Worm (Caenorhabditis elegans): ENCODE data around the gene srv-27.

ce11 chrIV:6282143-6282542 is 16.0 kb downstream of the srv-27 start, which contains the start of gene srv-32:
- no peak for TF ChIP-seq lin-15B (tag; optimal IDR thresholded peaks at IDR 0.05)
- TF ChIP-seq dpl-1 (GFP tag; optimal IDR thresholded peaks at IDR 0.05) = no peak
- no peak for TF ChIP-seq nhr-11 (tag; optimal IDR thresholded peaks at IDR 0.05)
- no peak for TF ChIP-seq lsy-2 (tag; optimal IDR thresholded peaks at IDR 0.05)
- TF ChIP-seq madf-9 (GFP tag; conservative IDR thresholded peaks at IDR 0.05) = no peak
- TF ChIP-seq nhr-237 (tag; optimal IDR thresholded peaks at IDR 0.05) = no peak
- TF ChIP-seq ama-1 (optimal IDR thresholded peaks at IDR 0.05) = no peak
- TF ChIP-seq ZK546.5 (tag; optimal IDR thresholded peaks at IDR 0.05) = no peak

All from whole organism, L4 larva.